Worm (Caenorhabditis elegans) whole organism, L4 larva: ENCODE measurements around the gene kxd-1.

Source experiments
- D1046.2 ChIP-seq: fragments of 200-800 bp; sonication (Bioruptor generic); IDR thresholded peaks from 2 replicates; pipeline ENCODE4 v1.3.6; 2022; ENCODE audit warnings: missing genetic modification characterization, missing compliant biosample characterization
- F26F4.8 ChIP-seq: fragments of 200-800 bp; sonication (Bioruptor generic); conservative IDR thresholded peaks from 2 replicates; pipeline ENCODE4 v1.3.6; 2022; ENCODE audit warnings: missing genetic modification characterization, missing compliant biosample characterization
- F37D6.2 ChIP-seq: sonication (generic microtip); optimal IDR thresholded peaks from 2 replicates; lab custom pipeline; 2016; ENCODE audit warnings: mild to moderate bottlenecking, missing genetic modification characterization, missing compliant biosample characterization
- R02D3.7 ChIP-seq: fragments of 150-350 bp; sonication (generic microtip); optimal IDR thresholded peaks from 3 replicates; lab custom pipeline; 2014; ENCODE audit warnings: missing biosample characterization, missing genetic modification characterization
- T26A8.4 ChIP-seq: fragments of 200-800 bp; sonication (Bioruptor generic); IDR thresholded peaks from 2 replicates; pipeline ENCODE4 v1.3.6; 2022; ENCODE audit warnings: missing genetic modification characterization, missing compliant biosample characterization
- Y48G9A.11 ChIP-seq: fragments of 200-800 bp; sonication (Bioruptor generic); IDR thresholded peaks from 2 replicates; pipeline ENCODE4 v1.3.6; 2022; ENCODE audit warnings: missing genetic modification reagents, missing genetic modification characterization, missing compliant biosample characterization
- Y5F2A.4 ChIP-seq: fragments of 200-800 bp; sonication (Bioruptor generic); optimal IDR thresholded peaks from 2 replicates; lab custom pipeline; 2018; ENCODE audit warnings: mild to moderate bottlenecking, missing genetic modification characterization, missing compliant biosample characterization
- Y75B8A.6 ChIP-seq: fragments of 200-800 bp; sonication (Bioruptor generic); IDR thresholded peaks from 2 replicates; pipeline ENCODE4 v1.3.6; 2022; ENCODE audit warnings: missing genetic modification reagents, missing genetic modification characterization, missing compliant biosample characterization
- ZK546.5 ChIP-seq, 2 experiments: sonication (generic microtip); optimal IDR thresholded peaks; 2 replicates each; lab custom pipeline; 2017; ENCODE audit warnings: missing biosample characterization in 2 of 2, missing genetic modification characterization in 2 of 2
- aly-2 ChIP-seq: sonication (generic microtip); optimal IDR thresholded peaks from 2 replicates; lab custom pipeline; 2018; ENCODE audit warnings: missing biosample characterization, missing genetic modification characterization
- ama-1 ChIP-seq: fragments of 150-350 bp; optimal IDR thresholded peaks from 2 replicates; lab custom pipeline; 2014; ENCODE audit warnings: inconsistent platforms, mixed read lengths
- ceh-82 ChIP-seq: sonication (generic microtip); optimal IDR thresholded peaks from 2 replicates; lab custom pipeline; 2017; ENCODE audit warnings: missing biosample characterization, missing genetic modification characterization
- ces-1 ChIP-seq: fragments of 150-350 bp; sonication (generic microtip); optimal IDR thresholded peaks from 4 replicates; lab custom pipeline; 2014; ENCODE audit warnings: missing biosample characterization, missing genetic modification reagents, missing genetic modification characterization
- cey-2 ChIP-seq: sonication (generic microtip); optimal IDR thresholded peaks from 3 replicates; lab custom pipeline; 2017; ENCODE audit warnings: missing genetic modification characterization, mild to moderate bottlenecking, missing compliant biosample characterization, antibody characterized with exemption, borderline replicate concordance; ENCODE audit not compliant: insufficient read depth
- ctbp-1 ChIP-seq: fragments of 200-800 bp; sonication (Bioruptor generic); IDR thresholded peaks from 2 replicates; pipeline ENCODE4 v1.3.6; 2022; ENCODE audit warnings: missing genetic modification reagents, missing genetic modification characterization, missing compliant biosample characterization
- daf-12 ChIP-seq: fragments of 150-350 bp; optimal IDR thresholded peaks from 2 replicates; lab custom pipeline; 2014; ENCODE audit warnings: missing biosample characterization, missing genetic modification reagents, missing genetic modification characterization
- daf-19 ChIP-seq: fragments of 200-800 bp; sonication (Bioruptor generic); conservative IDR thresholded peaks from 2 replicates; pipeline ENCODE4 v1.3.6; 2022; ENCODE audit warnings: missing genetic modification characterization, missing compliant biosample characterization
- dmd-8 ChIP-seq: fragments of 200-800 bp; sonication (Bioruptor generic); IDR thresholded peaks from 2 replicates; pipeline ENCODE4 v1.3.6; 2022; ENCODE audit warnings: missing genetic modification characterization, missing compliant biosample characterization
- dmd-9 ChIP-seq: fragments of 200-800 bp; sonication (Bioruptor generic); IDR thresholded peaks from 2 replicates; pipeline ENCODE4 v1.3.6; 2022; ENCODE audit warnings: missing genetic modification reagents, missing genetic modification characterization, missing compliant biosample characterization
- dpl-1 ChIP-seq: fragments of 150-350 bp; optimal IDR thresholded peaks from 2 replicates; lab custom pipeline; 2014; ENCODE audit warnings: missing biosample characterization, missing genetic modification reagents, missing genetic modification characterization
- egl-43 ChIP-seq: fragments of 200-800 bp; sonication (Bioruptor generic); IDR thresholded peaks from 2 replicates; pipeline ENCODE4 v1.3.6; 2022; ENCODE audit warnings: missing genetic modification reagents, missing genetic modification characterization, missing compliant biosample characterization
- fos-1 ChIP-seq: fragments of 150-350 bp; optimal IDR thresholded peaks from 2 replicates; lab custom pipeline; 2014; ENCODE audit warnings: missing biosample characterization, missing genetic modification characterization
- hif-1 ChIP-seq, 2 experiments: sonication (generic microtip); optimal IDR thresholded peaks; 2 replicates each; lab custom pipeline; 2016 to 2017; ENCODE audit warnings: missing compliant biosample characterization in 2 of 2, missing genetic modification characterization in 2 of 2, missing genetic modification reagents in 2 of 2, missing genotype in 2 of 2, mild to moderate bottlenecking in 1 of 2
- hlh-11 ChIP-seq: fragments of 200-800 bp; sonication (Bioruptor generic); optimal IDR thresholded peaks from 2 replicates; lab custom pipeline; 2018; ENCODE audit warnings: mild to moderate bottlenecking, missing genetic modification characterization, missing compliant biosample characterization
- hlh-30 ChIP-seq: sonication (generic microtip); optimal IDR thresholded peaks from 2 replicates; lab custom pipeline; 2017; ENCODE audit warnings: antibody characterized with exemption, mild to moderate bottlenecking, missing genetic modification characterization, missing compliant biosample characterization; ENCODE audit not compliant: insufficient read depth
- lim-7 ChIP-seq: fragments of 200-800 bp; sonication (Bioruptor generic); IDR thresholded peaks from 2 replicates; pipeline ENCODE4 v1.3.6; 2022; ENCODE audit warnings: missing genetic modification characterization, missing compliant biosample characterization
- lin-1 ChIP-seq: fragments of 200-800 bp; sonication (Bioruptor generic); IDR thresholded peaks from 2 replicates; pipeline ENCODE4 v1.3.6; 2022; ENCODE audit warnings: missing genetic modification reagents, missing genetic modification characterization, missing compliant biosample characterization
- lin-13 ChIP-seq: fragments of 150-350 bp; optimal IDR thresholded peaks from 2 replicates; lab custom pipeline; 2014; ENCODE audit warnings: missing biosample characterization, missing genetic modification reagents, missing genetic modification characterization
- lin-29 ChIP-seq: fragments of 200-800 bp; sonication (Bioruptor generic); IDR thresholded peaks from 2 replicates; pipeline ENCODE4 v1.3.6; 2022; ENCODE audit warnings: missing genetic modification reagents, missing genetic modification characterization, missing compliant biosample characterization
- lin-38 ChIP-seq: fragments of 200-800 bp; sonication (Bioruptor generic); IDR thresholded peaks from 2 replicates; pipeline ENCODE4 v1.3.6; 2022; ENCODE audit warnings: missing genetic modification reagents, missing genetic modification characterization, missing compliant biosample characterization
- madf-9 ChIP-seq: fragments of 200-800 bp; sonication (Bioruptor generic); conservative IDR thresholded peaks from 2 replicates; pipeline ENCODE4 v1.3.6; 2022; ENCODE audit warnings: missing genetic modification reagents, missing genetic modification characterization, missing compliant biosample characterization
- mdl-1 ChIP-seq, 2 experiments: fragments of 150-350 bp in 1 of 2; sonication (generic microtip) in 1 of 2; optimal IDR thresholded peaks; 2 replicates each; lab custom pipeline; 2014 to 2017; ENCODE audit warnings: missing biosample characterization in 2 of 2, missing genetic modification characterization in 2 of 2
- mdt-29 ChIP-seq: fragments of 200-800 bp; sonication (Bioruptor generic); IDR thresholded peaks from 2 replicates; pipeline ENCODE4 v1.3.6; 2022; ENCODE audit warnings: missing genetic modification reagents, missing genetic modification characterization, missing compliant biosample characterization
- mes-2 ChIP-seq: sonication (generic microtip); optimal IDR thresholded peaks from 2 replicates; lab custom pipeline; 2016; ENCODE audit warnings: missing genotype, mild to moderate bottlenecking, missing genetic modification characterization, missing compliant biosample characterization; ENCODE audit not compliant: poor library complexity, severe bottlenecking
- mxl-2 ChIP-seq: fragments of 200-800 bp; sonication (Bioruptor generic); conservative IDR thresholded peaks from 2 replicates; pipeline ENCODE4 v1.3.6; 2022; ENCODE audit warnings: missing genetic modification reagents, missing genetic modification characterization, missing compliant biosample characterization
- nhr-10 ChIP-seq: fragments of 150-350 bp; optimal IDR thresholded peaks from 2 replicates; lab custom pipeline; 2014; ENCODE audit warnings: missing biosample characterization, missing genetic modification characterization
- nhr-111 ChIP-seq: fragments of 200-800 bp; sonication (Bioruptor generic); optimal IDR thresholded peaks from 2 replicates; lab custom pipeline; 2018; ENCODE audit warnings: mild to moderate bottlenecking, missing genetic modification characterization, missing compliant biosample characterization
- nhr-41 ChIP-seq: fragments of 200-800 bp; sonication (Bioruptor generic); IDR thresholded peaks from 2 replicates; pipeline ENCODE4 v1.3.6; 2022; ENCODE audit warnings: missing genetic modification reagents, missing genetic modification characterization, missing compliant biosample characterization
- nhr-42 ChIP-seq: fragments of 200-800 bp; sonication (Bioruptor generic); IDR thresholded peaks from 2 replicates; pipeline ENCODE4 v1.3.6; 2022; ENCODE audit warnings: missing genetic modification characterization, missing compliant biosample characterization
- php-3 ChIP-seq: fragments of 200-800 bp; sonication (Bioruptor generic); IDR thresholded peaks from 2 replicates; pipeline ENCODE4 v1.3.6; 2022; ENCODE audit warnings: missing genetic modification reagents, missing genetic modification characterization, missing compliant biosample characterization
- rbr-2 ChIP-seq: sonication (generic microtip); optimal IDR thresholded peaks from 2 replicates; lab custom pipeline; 2016; ENCODE audit warnings: missing genotype, missing genetic modification characterization, missing compliant biosample characterization
- sdz-12 ChIP-seq: fragments of 200-800 bp; sonication (Bioruptor generic); optimal IDR thresholded peaks from 2 replicates; lab custom pipeline; 2018; ENCODE audit warnings: mild to moderate bottlenecking, missing genetic modification characterization, missing compliant biosample characterization
- snpc-1.2 ChIP-seq: fragments of 200-800 bp; sonication (Bioruptor generic); IDR thresholded peaks from 2 replicates; pipeline ENCODE4 v1.3.6; 2022; ENCODE audit warnings: missing genetic modification reagents, missing genetic modification characterization, missing compliant biosample characterization
- snpc-4 ChIP-seq: fragments of 150-350 bp; optimal IDR thresholded peaks from 2 replicates; lab custom pipeline; 2014; ENCODE audit warnings: missing biosample characterization, missing genetic modification characterization
- unc-130 ChIP-seq: sonication (generic microtip); optimal IDR thresholded peaks from 2 replicates; lab custom pipeline; 2016; ENCODE audit warnings: missing genetic modification reagents, missing genetic modification characterization, missing compliant biosample characterization
- unc-62 ChIP-seq, 3 experiments: fragments of 150-350 bp in 1 of 3; sonication (generic microtip); optimal IDR thresholded peaks in 2 of 3; peaks in 1 of 3; 1 replicate in 1 of 3; 2 replicates in 2 of 3; lab custom pipeline; 2014 to 2017; ENCODE audit warnings: missing biosample characterization in 3 of 3, missing genetic modification characterization in 3 of 3, missing genetic modification reagents in 3 of 3, missing genotype in 1 of 3
- zfp-3 ChIP-seq: fragments of 200-800 bp; sonication (Bioruptor generic); conservative IDR thresholded peaks from 2 replicates; pipeline ENCODE4 v1.3.6; 2022; ENCODE audit warnings: missing genetic modification reagents, missing genetic modification characterization, missing compliant biosample characterization
- ztf-11 ChIP-seq: fragments of 150-350 bp; optimal IDR thresholded peaks from 2 replicates; lab custom pipeline; 2014; ENCODE audit warnings: missing biosample characterization, missing genetic modification characterization
- ztf-7 ChIP-seq: fragments of 150-350 bp; optimal IDR thresholded peaks from 2 replicates; lab custom pipeline; 2014; ENCODE audit warnings: missing biosample characterization, missing genetic modification characterization

Gene kxd-1

DNA sequence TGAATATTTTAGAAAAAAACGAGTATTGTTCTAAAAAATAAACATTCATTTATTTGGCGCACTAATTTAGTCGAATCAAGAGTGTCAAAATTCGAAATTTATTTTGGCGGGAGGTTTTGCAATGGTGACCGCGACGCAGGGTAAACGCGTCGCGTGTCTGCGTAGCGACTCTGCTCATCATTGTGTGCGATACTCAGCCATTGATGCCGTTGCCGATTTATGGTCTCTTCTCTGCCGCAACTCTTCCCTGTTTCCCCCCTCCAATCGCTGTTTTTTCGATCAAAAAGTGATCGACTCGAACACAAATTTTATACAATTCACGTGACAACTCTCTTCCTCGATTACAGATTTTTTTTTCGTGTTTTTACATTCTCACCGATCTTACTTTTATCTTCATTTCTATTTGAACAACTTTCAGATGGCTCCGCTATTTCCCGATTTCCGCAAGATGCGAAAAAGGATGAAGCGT lies 24.7 kb upstream of the kxd-1 start, which contains the start of gene F09G2.2:
Gene F09G2.2, plus strand, starts transcription at position 419 of the 469 bp plus-strand sequence.
- TF ChIP-seq fos-1 (tag; lab: Kevin White, UChicago) (no peak), lin-29 (GFP tag; lab: Robert Waterston, UW) (peak; percentile 80; the same call in 1 of the 2 replicates), snpc-4 (tag; lab: Kevin White, UChicago) (peak; percentile 24), hif-1 (tag; optimal IDR thresholded peaks at IDR 0.05; lab: Kevin White, UChicago) (peak in 1 of 2 experiments; percentile 78), mdt-29 (GFP tag; lab: Robert Waterston, UW) (0 out of 2 replicates have a peak, but pooled peaks have one; percentile 30), mes-2 (peak; percentile 91), nhr-111 (GFP tag; lab: Kevin White, UChicago) (no peak), rbr-2 (tag; lab: Kevin White, UChicago) (peak; percentile 90), lin-13 (GFP tag; lab: Kevin White, UChicago) (peak; percentile 90), R02D3.7 (tag; lab: Kevin White, UChicago) (no peak), daf-19 (no peak), madf-9 (peak; percentile 73), sdz-12 (GFP tag; lab: Kevin White, UChicago) (no peak), daf-12 (tag; lab: Kevin White, UChicago) (no peak), ztf-7 (tag; lab: Kevin White, UChicago) (peak; percentile 41), F26F4.8 (no peak), dmd-8 (GFP tag; lab: Robert Waterston, UW) (no peak), ZK546.5 (tag; optimal IDR thresholded peaks at IDR 0.05; lab: Kevin White, UChicago) (no peak), Y48G9A.11 (GFP tag; lab: Robert Waterston, UW) (peak; percentile 63), hlh-30 (tag; lab: Kevin White, UChicago) (peak; percentile 83), cey-2 (tag; lab: Kevin White, UChicago) (no peak), ztf-11 (tag; lab: Kevin White, UChicago) (no peak), nhr-10 (no peak), nhr-42 (GFP tag; lab: Robert Waterston, UW) (peak; percentile 72; the same call in 1 of the 2 replicates), lin-38 (GFP tag; lab: Robert Waterston, UW) (peak; percentile 87), mxl-2 (GFP tag; lab: Robert Waterston, UW) (0 out of 2 replicates have a peak, but pooled peaks have one; percentile 36), F37D6.2 (tag; lab: Kevin White, UChicago) (peak; percentile 31), ama-1 (lab: Kevin White, UChicago) (peak; percentile 61), dmd-9 (GFP tag; lab: Robert Waterston, UW) (0 out of 2 replicates have a peak, but pooled peaks have one; percentile 45), D1046.2 (GFP tag; lab: Robert Waterston, UW) (0 out of 2 replicates have a peak, but pooled peaks have one; percentile 44), aly-2 (no peak), nhr-41 (GFP tag; lab: Robert Waterston, UW) (no peak), hlh-11 (tag; lab: Kevin White, UChicago) (peak; percentile 94), zfp-3 (GFP tag; lab: Robert Waterston, UW) (peak; percentile 72), php-3 (peak; percentile 46; the same call in 1 of the 2 replicates), snpc-1.2 (peak; percentile 53; the same call in 1 of the 2 replicates), ceh-82 (no peak), unc-130 (GFP tag; lab: Kevin White, UChicago) (peak; percentile 78), unc-62 (GFP tag; optimal IDR thresholded peaks at IDR 0.05 in 1 of 2; lab: Kevin White, UChicago) (peak in 1 of 2 experiments; percentile 98), unc-62 (tag; optimal IDR thresholded peaks at IDR 0.05; lab: Kevin White, UChicago) (no peak), lin-1 (peak; percentile 65), mdl-1 (tag; optimal IDR thresholded peaks at IDR 0.05; lab: Kevin White, UChicago) (peak in 1 of 2 experiments; percentile 65), T26A8.4 (GFP tag; lab: Robert Waterston, UW) (peak; percentile 91), ctbp-1 (GFP tag; lab: Robert Waterston, UW) (peak; percentile 74), dpl-1 (GFP tag; lab: Kevin White, UChicago) (peak; percentile 94), ces-1 (GFP tag; lab: Kevin White, UChicago) (no peak), Y75B8A.6 (GFP tag; lab: Robert Waterston, UW) (no peak), egl-43 (peak; percentile 32; the same call in 1 of the 2 replicates), Y5F2A.4 (GFP tag; lab: Kevin White, UChicago) (no peak), lim-7 (GFP tag; lab: Robert Waterston, UW) (no peak)
